Fruit fly (Drosophila melanogaster): ENCODE results near the gene bard.

The bard gene

DNA sequence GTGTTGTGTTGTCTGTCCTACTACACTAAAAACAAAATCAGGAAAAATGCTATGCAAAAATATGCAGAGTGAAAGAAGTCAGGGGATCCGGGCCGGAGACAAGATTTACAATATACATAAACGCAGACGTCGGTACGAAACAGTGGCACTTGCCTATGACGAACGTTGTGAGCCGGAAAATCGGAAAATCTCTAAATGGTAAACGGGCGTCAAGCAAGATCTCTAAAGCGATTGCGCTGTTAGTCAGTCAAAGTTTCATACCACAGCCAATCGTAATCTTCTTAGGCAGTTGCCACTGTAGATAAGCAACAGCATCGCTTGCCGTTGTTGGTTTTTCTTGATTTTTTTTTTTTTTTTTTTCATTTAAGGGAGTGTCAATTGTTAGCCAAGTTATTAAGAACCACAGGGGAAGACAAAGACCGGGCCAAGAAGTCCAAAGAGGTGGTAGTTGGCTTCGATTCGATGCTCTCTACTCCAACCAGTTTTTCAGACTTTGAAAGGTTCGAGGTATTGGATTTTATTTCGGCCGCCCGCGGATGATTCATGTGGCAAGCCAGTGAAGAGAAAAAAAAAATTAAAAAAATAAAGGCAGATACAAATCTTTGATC is 44.3 kb downstream of the bard start (continued):
- TF ChIP-seq croc (GFP tag; conservative IDR thresholded peaks at IDR 0.05) = peak; percentile 89
- TF ChIP-seq CG7357 (GFP tag; IDR thresholded peaks at IDR 0.05) = peak; percentile 85
- TF ChIP-seq CG12299 (tag; optimal IDR thresholded peaks at IDR 0.05) = no peak
- no peak for TF ChIP-seq Dref (GFP tag; IDR thresholded peaks at IDR 0.05)
- peak; percentile 29 for TF ChIP-seq trem (tag; optimal IDR thresholded peaks at IDR 0.05)
- peak; percentile 80 for TF ChIP-seq Xbp1 (GFP tag; optimal IDR thresholded peaks at IDR 0.05)
- peak; percentile 82 for TF ChIP-seq peb (GFP tag; IDR thresholded peaks at IDR 0.05)
- peak; percentile 71 for TF ChIP-seq CG5245 (GFP tag; optimal IDR thresholded peaks at IDR 0.05)
- TF ChIP-seq fd102C (GFP tag; optimal IDR thresholded peaks at IDR 0.05) = peak; percentile 32
- TF ChIP-seq CG11085 (GFP tag; IDR thresholded peaks at IDR 0.05) = peak; percentile 91
- TF ChIP-seq CG34422 (GFP tag; IDR thresholded peaks at IDR 0.05) = peak; percentile 93
- peak; percentile 80 for TF ChIP-seq Meics (GFP tag; optimal IDR thresholded peaks at IDR 0.05)
- peak; percentile 70 for TF ChIP-seq zen (tag; optimal IDR thresholded peaks at IDR 0.05)
- TF ChIP-seq CG2199 (GFP tag; IDR thresholded peaks at IDR 0.05) = peak; percentile 98
- TF ChIP-seq Kr (GFP tag; optimal IDR thresholded peaks at IDR 0.05) = no peak
- peak; percentile 59 for TF ChIP-seq dm (GFP tag; optimal IDR thresholded peaks at IDR 0.05)
- no peak for TF ChIP-seq Dfd (GFP tag; optimal IDR thresholded peaks at IDR 0.05)
- peak; percentile 28; the same call in 1 of the 2 replicates for TF ChIP-seq Lim3 (GFP tag; IDR thresholded peaks at IDR 0.05)
- TF ChIP-seq Antp (GFP tag; optimal IDR thresholded peaks at IDR 0.05) = peak; percentile 95
- peak; percentile 24 for TF ChIP-seq CG15073 (GFP tag; optimal IDR thresholded peaks at IDR 0.05)
- TF ChIP-seq CG13296 (GFP tag; optimal IDR thresholded peaks at IDR 0.05) = peak; percentile 72
- TF ChIP-seq CG14965 (GFP tag; optimal IDR thresholded peaks at IDR 0.05; ENCODE audit: borderline replicate concordance) = peak; percentile 31
- peak; percentile 72 for TF ChIP-seq CG15269 (tag; optimal IDR thresholded peaks at IDR 0.05)
- peak; percentile 87 for TF ChIP-seq Awh (GFP tag; IDR thresholded peaks at IDR 0.05)
- no peak for TF ChIP-seq Dll (GFP tag; IDR thresholded peaks at IDR 0.05; ENCODE audit: partially characterized antibody)
- peak; percentile 73 for TF ChIP-seq CG8089 (GFP tag; optimal IDR thresholded peaks at IDR 0.05)
- TF ChIP-seq otp (GFP tag; IDR thresholded peaks at IDR 0.05) = peak; percentile 89
- TF ChIP-seq grau (tag; optimal IDR thresholded peaks at IDR 0.05) = peak; percentile 94
- TF ChIP-seq amos (GFP tag; IDR thresholded peaks at IDR 0.05; ENCODE audit: partially characterized antibody) = no peak
- TF ChIP-seq Mrtf (GFP tag; IDR thresholded peaks at IDR 0.05) = peak; percentile 91
- TF ChIP-seq Doc3 (GFP tag; IDR thresholded peaks at IDR 0.05; ENCODE audit: partially characterized antibody) = no peak
- TF ChIP-seq CG30431 (GFP tag; optimal IDR thresholded peaks at IDR 0.05) = peak; percentile 70
- peak; percentile 59 for TF ChIP-seq CG8924 (tag; optimal IDR thresholded peaks at IDR 0.05)
- no peak for TF ChIP-seq CG7963 (GFP tag; IDR thresholded peaks at IDR 0.05; ENCODE audit: partially characterized antibody)
- TF ChIP-seq Hr39 (optimal IDR thresholded peaks at IDR 0.05) = no peak
- no peak for TF ChIP-seq Lpt (GFP tag; optimal IDR thresholded peaks at IDR 0.05)
- no peak for TF ChIP-seq knrl (GFP tag; IDR thresholded peaks at IDR 0.05; ENCODE audit: partially characterized antibody)
- peak; percentile 91 for TF ChIP-seq CG6272 (GFP tag; IDR thresholded peaks at IDR 0.05)
- peak; percentile 69 for TF ChIP-seq CG12744 (GFP tag; optimal IDR thresholded peaks at IDR 0.05)
- no peak for TF ChIP-seq CG10431 (GFP tag; optimal IDR thresholded peaks at IDR 0.05)
- peak; percentile 51 for TF ChIP-seq CG10543 (GFP tag; optimal IDR thresholded peaks at IDR 0.05)
- peak; percentile 48 for TF ChIP-seq trh (GFP tag; optimal IDR thresholded peaks at IDR 0.05)
- peak; percentile 65 for TF ChIP-seq CG1792 (GFP tag; optimal IDR thresholded peaks at IDR 0.05)
- TF ChIP-seq vnd (GFP tag; IDR thresholded peaks at IDR 0.05; ENCODE audit: partially characterized antibody) = no peak
- peak; percentile 25 for TF ChIP-seq CG10147 (GFP tag; optimal IDR thresholded peaks at IDR 0.05)
- peak; percentile 4 for TF ChIP-seq corto (GFP tag; optimal IDR thresholded peaks at IDR 0.05)
- peak; percentile 88 for TF ChIP-seq CG4424 (GFP tag; optimal IDR thresholded peaks at IDR 0.05)
- TF ChIP-seq Hsf (GFP tag; optimal IDR thresholded peaks at IDR 0.05) = peak; percentile 73
- TF ChIP-seq CG14050 (GFP tag; IDR thresholded peaks at IDR 0.05) = peak; percentile 80
- peak; percentile 40 for TF ChIP-seq CG18476 (GFP tag; optimal IDR thresholded peaks at IDR 0.05)
- TF ChIP-seq NC2β (GFP tag; optimal IDR thresholded peaks at IDR 0.05) = peak; percentile 65

All from whole organism, embryonic.